Fruit fly (Drosophila melanogaster): ENCODE measurements around the gene Ir68a.

The Ir68a gene

dm6 chr3L:11260275-11260734, 24.3 kb upstream of the Ir68a start (continued):
- peak; percentile 90 for TF ChIP-seq Hsf (GFP tag; optimal IDR thresholded peaks at IDR 0.05)
- TF ChIP-seq CG14710 (tag; optimal IDR thresholded peaks at IDR 0.05): peak; percentile 59
- TF ChIP-seq CG6765 (GFP tag; optimal IDR thresholded peaks at IDR 0.05): peak; percentile 36
- TF ChIP-seq CG15514 (GFP tag; optimal IDR thresholded peaks at IDR 0.05): peak; percentile 39
- TF ChIP-seq ems (GFP tag; optimal IDR thresholded peaks at IDR 0.05): peak; percentile 86
- peak; percentile 73 for TF ChIP-seq Abd-B (GFP tag; optimal IDR thresholded peaks at IDR 0.05)
- TF ChIP-seq Oaz (GFP tag; IDR thresholded peaks at IDR 0.05): peak; percentile 59; the same call in 1 of the 2 replicates
- TF ChIP-seq CG17385 (GFP tag; optimal IDR thresholded peaks at IDR 0.05): peak; percentile 76
- no peak for TF ChIP-seq bigmax (GFP tag; optimal IDR thresholded peaks at IDR 0.05)
- peak; percentile 67 for TF ChIP-seq klu (GFP tag; IDR thresholded peaks at IDR 0.05)
- no peak for TF ChIP-seq CG15479 (GFP tag; optimal IDR thresholded peaks at IDR 0.05)
- peak; percentile 86 for TF ChIP-seq PHDP (tag; optimal IDR thresholded peaks at IDR 0.05)
- TF ChIP-seq CG7556 (GFP tag; optimal IDR thresholded peaks at IDR 0.05): peak; percentile 79
- peak; percentile 32 for TF ChIP-seq Six4 (GFP tag; optimal IDR thresholded peaks at IDR 0.05)
- TF ChIP-seq Xbp1 (GFP tag; optimal IDR thresholded peaks at IDR 0.05): peak; percentile 71
- TF ChIP-seq scrt (GFP tag; optimal IDR thresholded peaks at IDR 0.05): peak; percentile 72
- no peak; the same call in 1 of the 2 replicates for TF ChIP-seq GATAe (GFP tag; conservative IDR thresholded peaks at IDR 0.05)
- peak; percentile 66 for TF ChIP-seq B-H1 (GFP tag; IDR thresholded peaks at IDR 0.05)
- TF ChIP-seq so (GFP tag; IDR thresholded peaks at IDR 0.05): peak; percentile 80; the same call in 1 of the 3 replicates
- peak; percentile 61 for TF ChIP-seq Mad (GFP tag; optimal IDR thresholded peaks at IDR 0.05)
- peak; percentile 61 for TF ChIP-seq CG11398 (GFP tag; optimal IDR thresholded peaks at IDR 0.05)
- peak; percentile 85 for TF ChIP-seq grau (tag; optimal IDR thresholded peaks at IDR 0.05)
- TF ChIP-seq CG10565 (GFP tag; optimal IDR thresholded peaks at IDR 0.05): no peak
- TF ChIP-seq phol (tag; optimal IDR thresholded peaks at IDR 0.05): peak; percentile 70
- peak; percentile 70 for TF ChIP-seq pum (GFP tag; optimal IDR thresholded peaks at IDR 0.05)
- TF ChIP-seq CG11695 (GFP tag; IDR thresholded peaks at IDR 0.05): peak; percentile 89
- no peak for TF ChIP-seq YL-1 (GFP tag; optimal IDR thresholded peaks at IDR 0.05)
- no peak for TF ChIP-seq Dref (GFP tag; IDR thresholded peaks at IDR 0.05)
- peak; percentile 75 for TF ChIP-seq CG11560 (tag; IDR thresholded peaks at IDR 0.05)
- no peak for TF ChIP-seq tna (GFP tag; IDR thresholded peaks at IDR 0.05; ENCODE audit: partially characterized antibody)
- TF ChIP-seq Hr51 (GFP tag; optimal IDR thresholded peaks at IDR 0.05): peak; percentile 68 to 86
- TF ChIP-seq CG1233 (GFP tag; optimal IDR thresholded peaks at IDR 0.05): peak; percentile 71
- TF ChIP-seq CoRest (tag; optimal IDR thresholded peaks at IDR 0.05): peak; percentile 89
- peak; percentile 13 for TF ChIP-seq Vsx1 (GFP tag; optimal IDR thresholded peaks at IDR 0.05)
- TF ChIP-seq Drgx (GFP tag; IDR thresholded peaks at IDR 0.05): peak; percentile 47
- peak; percentile 78; the same call in 2 of the 3 replicates for TF ChIP-seq Dbx (GFP tag; IDR thresholded peaks at IDR 0.05)
- TF ChIP-seq Bteb2 (GFP tag; optimal IDR thresholded peaks at IDR 0.05): peak; percentile 75
- peak; percentile 97 for TF ChIP-seq CG11696 (GFP tag; IDR thresholded peaks at IDR 0.05)
- TF ChIP-seq sens-2 (GFP tag; IDR thresholded peaks at IDR 0.05): no peak
- TF ChIP-seq Dip3 (GFP tag; optimal IDR thresholded peaks at IDR 0.05): peak; percentile 71
- TF ChIP-seq Side (GFP tag; optimal IDR thresholded peaks at IDR 0.05): peak; percentile 73
- peak; percentile 85 for TF ChIP-seq CG18619 (GFP tag; optimal IDR thresholded peaks at IDR 0.05)
- TF ChIP-seq Ravus (GFP tag; IDR thresholded peaks at IDR 0.05): peak; percentile 36; the same call in 1 of the 2 replicates
- TF ChIP-seq CG31441 (GFP tag; IDR thresholded peaks at IDR 0.05): peak; percentile 49; the same call in 1 of the 2 replicates
- TF ChIP-seq psq (GFP tag; optimal IDR thresholded peaks at IDR 0.05): peak; percentile 45
- peak; percentile 78 for TF ChIP-seq CG9609 (GFP tag; optimal IDR thresholded peaks at IDR 0.05)
- peak; percentile 63 for TF ChIP-seq CG34376 (GFP tag; optimal IDR thresholded peaks at IDR 0.05)
- TF ChIP-seq tx (GFP tag; optimal IDR thresholded peaks at IDR 0.05): peak; percentile 52
- TF ChIP-seq zen2 (GFP tag; IDR thresholded peaks at IDR 0.05; ENCODE audit: partially characterized antibody): no peak
- TF ChIP-seq Eip74EF (GFP tag; optimal IDR thresholded peaks at IDR 0.05): peak in 1 of 2 experiments; percentile 26

All from whole organism, embryonic.